Worm (Caenorhabditis elegans): ENCODE results near the gene grd-12.

ce11 chrV:14945124-14945523 is 33.2 kb upstream of the grd-12 start:
- no peak for TF ChIP-seq W03F9.2 (tag; optimal IDR thresholded peaks at IDR 0.05)
- no peak for TF ChIP-seq dao-5 (tag; optimal IDR thresholded peaks at IDR 0.05)
- no peak for TF ChIP-seq him-1 (tag; optimal IDR thresholded peaks at IDR 0.05)

Measured in whole organism, L4/young adult.